Worm (Caenorhabditis elegans): Measurements from ENCODE around the gene aipl-1.

aipl-1 gene

ce11 chrV:15136772-15137171 lies at the start of gene aipl-1:
Gene aipl-1 (minus strand): TSS chrV:15136801.
- no peak for TF ChIP-seq elt-3 (tag; optimal IDR thresholded peaks at IDR 0.05)
- TF ChIP-seq mdl-1 (tag; optimal IDR thresholded peaks at IDR 0.05), result no peak
- peak; percentile 90 for TF ChIP-seq C34F6.9 (tag; optimal IDR thresholded peaks at IDR 0.05)
- no peak for TF ChIP-seq lin-39 (tag; optimal IDR thresholded peaks at IDR 0.05)
- peak; percentile 59 for TF ChIP-seq zag-1 (tag; optimal IDR thresholded peaks at IDR 0.05)
- TF ChIP-seq sem-4 (tag; optimal IDR thresholded peaks at IDR 0.05), result peak; percentile 3
- TF ChIP-seq mbf-1 (tag; optimal IDR thresholded peaks at IDR 0.05), result no peak
- TF ChIP-seq elt-1 (tag; optimal IDR thresholded peaks at IDR 0.05), result no peak
- no peak for TF ChIP-seq peb-1 (tag; optimal IDR thresholded peaks at IDR 0.05)
- peak; percentile 16 for TF ChIP-seq ztf-4 (tag; optimal IDR thresholded peaks at IDR 0.05)
- TF ChIP-seq nhr-6 (tag; optimal IDR thresholded peaks at IDR 0.05), result no peak
- TF ChIP-seq nhr-12 (tag; optimal IDR thresholded peaks at IDR 0.05), result no peak
- no peak for TF ChIP-seq unc-62 (GFP tag; optimal IDR thresholded peaks at IDR 0.05)
- peak; percentile 87 for TF ChIP-seq gmeb-1 (tag; optimal IDR thresholded peaks at IDR 0.05)
- no peak for TF ChIP-seq R02D3.7 (tag; optimal IDR thresholded peaks at IDR 0.05)
- no peak for TF ChIP-seq mab-5 (tag; optimal IDR thresholded peaks at IDR 0.05)
- TF ChIP-seq snpc-4 (tag; optimal IDR thresholded peaks at IDR 0.05), result peak; percentile 68
- TF ChIP-seq sma-9 (GFP tag; optimal IDR thresholded peaks at IDR 0.05), result peak; percentile 79
- no peak for TF ChIP-seq sma-9 (tag; optimal IDR thresholded peaks at IDR 0.05)
- TF ChIP-seq lin-11 (tag; optimal IDR thresholded peaks at IDR 0.05), result no peak
- TF ChIP-seq alr-1 (tag; optimal IDR thresholded peaks at IDR 0.05), result no peak
- no peak for TF ChIP-seq aly-2 (tag; optimal IDR thresholded peaks at IDR 0.05)
- TF ChIP-seq crh-2 (tag; optimal IDR thresholded peaks at IDR 0.05), result peak; percentile 79
- peak; percentile 83 for TF ChIP-seq lin-13 (GFP tag; optimal IDR thresholded peaks at IDR 0.05)
- no peak for TF ChIP-seq dmd-4 (tag; optimal IDR thresholded peaks at IDR 0.05)
- TF ChIP-seq nhr-129 (tag; optimal IDR thresholded peaks at IDR 0.05), result peak; percentile 86
- no peak for TF ChIP-seq nhr-237 (tag; optimal IDR thresholded peaks at IDR 0.05)
- TF ChIP-seq nhr-77 (tag; optimal IDR thresholded peaks at IDR 0.05), result no peak
- TF ChIP-seq lsy-2 (tag; optimal IDR thresholded peaks at IDR 0.05), result peak in 1 of 2 experiments; percentile 87
- no peak for TF ChIP-seq ztf-1 (GFP tag; conservative IDR thresholded peaks at IDR 0.05)
- TF ChIP-seq ztf-11 (tag; optimal IDR thresholded peaks at IDR 0.05), result no peak
- TF ChIP-seq ZK546.5 (tag; optimal IDR thresholded peaks at IDR 0.05), result no peak
- peak; percentile 52 for TF ChIP-seq ceh-82 (tag; optimal IDR thresholded peaks at IDR 0.05)
- no peak for TF ChIP-seq unc-39 (tag; optimal IDR thresholded peaks at IDR 0.05)
- TF ChIP-seq ceh-16 (tag; optimal IDR thresholded peaks at IDR 0.05), result no peak
- no peak for TF ChIP-seq Y55F3AM.14 (GFP tag; optimal IDR thresholded peaks at IDR 0.05)
- no peak for TF ChIP-seq nhr-23 (tag; optimal IDR thresholded peaks at IDR 0.05)
- TF ChIP-seq blmp-1 (tag; optimal IDR thresholded peaks at IDR 0.05; ENCODE audit: insufficient read depth), result peak; percentile 72
- TF ChIP-seq skn-1 (tag; optimal IDR thresholded peaks at IDR 0.05), result no peak
- TF ChIP-seq nhr-11 (tag; optimal IDR thresholded peaks at IDR 0.05), result no peak
- TF ChIP-seq egl-27 (tag; optimal IDR thresholded peaks at IDR 0.05), result peak; percentile 21
- TF ChIP-seq ama-1 (optimal IDR thresholded peaks at IDR 0.05), result no peak
- peak; percentile 97 for TF ChIP-seq unc-55 (GFP tag; optimal IDR thresholded peaks at IDR 0.05)
- peak; percentile 63 for TF ChIP-seq sma-3 (GFP tag; optimal IDR thresholded peaks at IDR 0.05)
- TF ChIP-seq nhr-10 (tag; optimal IDR thresholded peaks at IDR 0.05), result no peak
- TF ChIP-seq F13H6.1 (tag; optimal IDR thresholded peaks at IDR 0.05), result peak; percentile 56
- TF ChIP-seq nhr-21 (tag; optimal IDR thresholded peaks at IDR 0.05), result peak; percentile 60
- TF ChIP-seq nhr-25 (tag; optimal IDR thresholded peaks at IDR 0.05), result no peak
- TF ChIP-seq fos-1 (tag; optimal IDR thresholded peaks at IDR 0.05), result peak; percentile 72
